Worm (Caenorhabditis elegans): ENCODE measurements around the gene Y41D4B.15.

- TF ChIP-seq ttx-3 (tag; optimal IDR thresholded peaks at IDR 0.05) (no peak), pha-4 (tag; optimal IDR thresholded peaks at IDR 0.05) (no peak), sox-4 (tag; optimal IDR thresholded peaks at IDR 0.05) (no peak), lim-6 (tag; optimal IDR thresholded peaks at IDR 0.05) (no peak), tbx-7 (tag; optimal IDR thresholded peaks at IDR 0.05) (no peak), hlh-13 (GFP tag; optimal IDR thresholded peaks at IDR 0.05) (no peak)
Observed at ce11 chrIV:1555021-1555720, 8.7 kb upstream of the Y41D4B.15 start, which contains the start of gene C34H4.1.
